Worm (Caenorhabditis elegans) whole organism, young adult: ENCODE results near the gene Y69H2.7.
A peak's percentile ranks its signal among the peaks of the same experiment; 100 is the strongest.

Experiments
- B0035.1 ChIP-seq: sonication (generic microtip); optimal IDR thresholded peaks from 2 replicates; lab custom pipeline; 2016; ENCODE audit warnings: missing genetic modification characterization, mild to moderate bottlenecking, missing compliant biosample characterization, missing genotype, missing genetic modification reagents
- B0261.1 ChIP-seq: sonication (generic microtip); optimal IDR thresholded peaks from 2 replicates; lab custom pipeline; 2016; ENCODE audit warnings: mild to moderate bottlenecking, missing genetic modification characterization, moderate library complexity, missing compliant biosample characterization
- C06A6.2 ChIP-seq: fragments of 200-800 bp; sonication (Bioruptor generic); conservative IDR thresholded peaks from 2 replicates; pipeline ENCODE4 v1.3.6; 2022; ENCODE audit warnings: missing genetic modification characterization, missing compliant biosample characterization
- K11D2.4 ChIP-seq: fragments of 200-800 bp; sonication (Bioruptor generic); IDR thresholded peaks from 2 replicates; pipeline ENCODE4 v1.3.6; 2022; ENCODE audit warnings: missing genetic modification reagents, missing genetic modification characterization, missing compliant biosample characterization
- Y56A3A.18 ChIP-seq: fragments of 200-800 bp; sonication (Bioruptor generic); IDR thresholded peaks from 2 replicates; pipeline ENCODE4 v1.3.6; 2022; ENCODE audit warnings: missing genetic modification reagents, missing genetic modification characterization, missing compliant biosample characterization
- athp-1 ChIP-seq: sonication (generic microtip); optimal IDR thresholded peaks from 2 replicates; lab custom pipeline; 2017; ENCODE audit warnings: mild to moderate bottlenecking, missing genetic modification characterization, missing compliant biosample characterization
- attf-6 ChIP-seq: fragments of 200-800 bp; sonication (Bioruptor generic); IDR thresholded peaks from 2 replicates; pipeline ENCODE4 v1.3.6; 2022; ENCODE audit warnings: missing genetic modification reagents, missing genetic modification characterization, missing compliant biosample characterization
- bed-2 ChIP-seq: fragments of 200-800 bp; sonication (Bioruptor generic); IDR thresholded peaks from 2 replicates; pipeline ENCODE4 v1.3.6; 2022; ENCODE audit warnings: missing genetic modification reagents, missing genetic modification characterization, missing compliant biosample characterization
- ceh-27 ChIP-seq: fragments of 200-800 bp; sonication (Bioruptor generic); optimal IDR thresholded peaks from 2 replicates; lab custom pipeline; 2018; ENCODE audit warnings: mild to moderate bottlenecking, missing genetic modification characterization, moderate library complexity, missing compliant biosample characterization
- dox-1 ChIP-seq: fragments of 200-800 bp; sonication (Bioruptor generic); IDR thresholded peaks from 2 replicates; pipeline ENCODE4 v1.3.6; 2022; ENCODE audit warnings: missing genetic modification reagents, missing genetic modification characterization, missing compliant biosample characterization
- egrh-3 ChIP-seq: fragments of 200-800 bp; sonication (Bioruptor generic); IDR thresholded peaks from 2 replicates; pipeline ENCODE4 v1.3.6; 2022; ENCODE audit warnings: missing genetic modification reagents, missing genetic modification characterization, missing compliant biosample characterization
- hmg-1.2 ChIP-seq: fragments of 200-800 bp; sonication (Bioruptor generic); IDR thresholded peaks from 2 replicates; pipeline ENCODE4 v1.3.6; 2022; ENCODE audit warnings: missing genetic modification reagents, missing genetic modification characterization, missing compliant biosample characterization
- hsf-1 ChIP-seq: fragments of 200-800 bp; sonication (Bioruptor generic); IDR thresholded peaks from 2 replicates; pipeline ENCODE4 v1.3.6; 2022; ENCODE audit warnings: missing genetic modification reagents, missing genetic modification characterization, missing compliant biosample characterization
- let-607 ChIP-seq, 2 experiments: fragments of 200-800 bp in 1 of 2; sonication (Bioruptor generic) in 1 of 2; sonication (generic microtip) in 1 of 2; optimal IDR thresholded peaks; 2 replicates each; lab custom pipeline; 2016 to 2018; ENCODE audit warnings: mild to moderate bottlenecking in 2 of 2, missing compliant biosample characterization in 2 of 2, missing genetic modification characterization in 2 of 2, moderate library complexity in 2 of 2, missing genotype in 1 of 2
- lir-1 ChIP-seq: fragments of 200-800 bp; sonication (Bioruptor generic); conservative IDR thresholded peaks from 2 replicates; pipeline ENCODE4 v1.3.6; 2022; ENCODE audit warnings: missing genetic modification reagents, missing genetic modification characterization, missing compliant biosample characterization
- lsy-27 ChIP-seq: sonication (generic microtip); optimal IDR thresholded peaks from 2 replicates; lab custom pipeline; 2017; ENCODE audit warnings: missing genetic modification characterization, mild to moderate bottlenecking, missing compliant biosample characterization, antibody characterized with exemption, missing genotype, borderline replicate concordance; ENCODE audit not compliant: insufficient read depth
- madf-6 ChIP-seq: fragments of 200-800 bp; sonication (Bioruptor generic); IDR thresholded peaks from 2 replicates; pipeline ENCODE4 v1.3.6; 2022; ENCODE audit warnings: missing genetic modification reagents, missing genetic modification characterization, missing compliant biosample characterization
- mcd-1 ChIP-seq: fragments of 200-800 bp; sonication (Bioruptor generic); IDR thresholded peaks from 2 replicates; pipeline ENCODE4 v1.3.6; 2022; ENCODE audit warnings: missing genetic modification reagents, missing genetic modification characterization, missing compliant biosample characterization
- mel-28 ChIP-seq: sonication (generic microtip); optimal IDR thresholded peaks from 2 replicates; lab custom pipeline; 2016; ENCODE audit warnings: borderline replicate concordance, mild to moderate bottlenecking, missing genetic modification characterization, missing compliant biosample characterization
- nfya-2 ChIP-seq: fragments of 200-800 bp; sonication (Bioruptor generic); IDR thresholded peaks from 2 replicates; pipeline ENCODE4 v1.3.6; 2022; ENCODE audit warnings: missing genetic modification reagents, missing genetic modification characterization, missing compliant biosample characterization
- nhr-120 ChIP-seq: fragments of 200-800 bp; sonication (Bioruptor generic); IDR thresholded peaks from 2 replicates; pipeline ENCODE4 v1.3.6; 2022; ENCODE audit warnings: missing genetic modification characterization, missing compliant biosample characterization
- nhr-179 ChIP-seq: sonication (generic microtip); optimal IDR thresholded peaks from 2 replicates; lab custom pipeline; 2016; ENCODE audit warnings: mild to moderate bottlenecking, missing genetic modification characterization, missing compliant biosample characterization
- nhr-27 ChIP-seq: fragments of 200-800 bp; sonication (Bioruptor generic); optimal IDR thresholded peaks from 2 replicates; lab custom pipeline; 2018; ENCODE audit warnings: mild to moderate bottlenecking, missing genetic modification characterization, moderate library complexity, missing compliant biosample characterization
- snpc-1.3 ChIP-seq: sonication (generic microtip); optimal IDR thresholded peaks from 2 replicates; lab custom pipeline; 2017; ENCODE audit warnings: missing genetic modification characterization, mild to moderate bottlenecking, missing compliant biosample characterization, antibody characterized with exemption, moderate library complexity, missing genotype, missing genetic modification reagents; ENCODE audit not compliant: insufficient read depth
- snpc-4 ChIP-seq, 5 experiments: fragments of 150-350 bp in 1 of 5; sonication (generic microtip) in 4 of 5; optimal IDR thresholded peaks; 2 replicates each; lab custom pipeline; 2014 to 2018; ENCODE audit warnings: missing genetic modification characterization in 5 of 5, missing biosample characterization in 3 of 5, antibody characterized with exemption in 2 of 5, mild to moderate bottlenecking in 2 of 5, missing compliant biosample characterization in 2 of 5, missing genotype in 2 of 5, moderate library complexity in 2 of 5, missing genetic modification reagents in 1 of 5
- sptf-2 ChIP-seq: fragments of 200-800 bp; sonication (Bioruptor generic); optimal IDR thresholded peaks from 2 replicates; lab custom pipeline; 2018; ENCODE audit warnings: mild to moderate bottlenecking, missing genetic modification characterization, missing compliant biosample characterization
- unc-62 ChIP-seq: fragments of 150-350 bp; optimal IDR thresholded peaks from 2 replicates; lab custom pipeline; 2014; ENCODE audit warnings: missing biosample characterization, missing genetic modification reagents, missing genetic modification characterization
- zfh-2 ChIP-seq: fragments of 200-800 bp; sonication (Bioruptor generic); conservative IDR thresholded peaks from 2 replicates; pipeline ENCODE4 v1.3.6; 2022; ENCODE audit warnings: missing genetic modification reagents, missing genetic modification characterization, missing compliant biosample characterization

Y69H2.7 gene

ce11 chrV:18724076-18724475, 34.3 kb downstream of the Y69H2.7 start:
- TF ChIP-seq mel-28 (no peak), ceh-27 (GFP tag; lab: Kevin White, UChicago) (no peak), nhr-179 (tag; lab: Kevin White, UChicago) (no peak), athp-1 (tag; lab: Kevin White, UChicago) (no peak), C06A6.2 (GFP tag; lab: Robert Waterston, UW) (no peak), madf-6 (GFP tag; lab: Robert Waterston, UW) (no peak), snpc-1.3 (no peak), sptf-2 (GFP tag; lab: Kevin White, UChicago) (no peak), nhr-27 (tag; lab: Kevin White, UChicago) (no peak), mcd-1 (GFP tag; lab: Robert Waterston, UW) (no peak), hmg-1.2 (GFP tag; lab: Robert Waterston, UW) (no peak), K11D2.4 (GFP tag; lab: Robert Waterston, UW) (no peak), bed-2 (no peak), B0035.1 (tag; lab: Kevin White, UChicago) (no peak), unc-62 (GFP tag; lab: Kevin White, UChicago) (no peak), let-607 (tag; optimal IDR thresholded peaks at IDR 0.05; lab: Kevin White, UChicago) (no peak), Y56A3A.18 (GFP tag; lab: Robert Waterston, UW) (no peak)

- peak; percentile 57; the same call in 1 of the 2 replicates for TF ChIP-seq mcd-1 (GFP tag; lab: Robert Waterston, UW)
- 0 out of 2 replicates have a peak, but pooled peaks have one; percentile 32 for TF ChIP-seq hsf-1 (GFP tag; lab: Robert Waterston, UW)
- 0 out of 2 replicates have a peak, but pooled peaks have one; percentile 48 for TF ChIP-seq nhr-120 (GFP tag; lab: Robert Waterston, UW)
- 0 out of 2 replicates have a peak, but pooled peaks have one; percentile 22 for TF ChIP-seq hmg-1.2 (GFP tag; lab: Robert Waterston, UW)
- peak; percentile 29; the same call in 1 of the 2 replicates for TF ChIP-seq zfh-2 (GFP tag; lab: Robert Waterston, UW)
Observed at ce11 chrV:18724810-18725209, 35.0 kb downstream of the Y69H2.7 start.

- TF ChIP-seq nfya-2 (GFP tag; lab: Robert Waterston, UW), result no peak
- no peak for TF ChIP-seq ceh-27 (GFP tag; lab: Kevin White, UChicago)
- TF ChIP-seq snpc-1.3, result no peak
- no peak for TF ChIP-seq lir-1 (GFP tag; lab: Robert Waterston, UW)
- TF ChIP-seq B0261.1, result no peak
- 0 out of 2 replicates have a peak, but pooled peaks have one; percentile 23 for TF ChIP-seq zfh-2 (GFP tag; lab: Robert Waterston, UW)
Observed at ce11 chrV:18725858-18726257, 36.1 kb downstream of the Y69H2.7 start.

ce11 chrV:18728287-18728686, 38.5 kb downstream of the Y69H2.7 start:
- peak; percentile 93 for TF ChIP-seq egrh-3 (GFP tag; lab: Robert Waterston, UW)
- TF ChIP-seq, all 124 proteins: peak for 1; not testable (repeated sequence) for 123

ce11 chrV:18729324-18729924, 39.6 kb downstream of the Y69H2.7 start, which contains the start of gene asp-19:
Gene asp-19, minus strand, starts transcription at chrV:18729374.
- TF ChIP-seq zfh-2 (GFP tag; lab: Robert Waterston, UW), result peak; percentile 65
- no peak for TF ChIP-seq snpc-4 (GFP tag; optimal IDR thresholded peaks at IDR 0.05; lab: Kevin White, UChicago)
- peak in 1 of 4 experiments; percentile 51 for TF ChIP-seq snpc-4 (tag; optimal IDR thresholded peaks at IDR 0.05; lab: Kevin White, UChicago)
- TF ChIP-seq dox-1 (GFP tag; lab: Robert Waterston, UW), result no peak
- TF ChIP-seq attf-6, result no peak
- TF ChIP-seq lsy-27, result no peak
